Worm (Caenorhabditis elegans): ENCODE data around the gene Y7A5A.3.

Y7A5A.3 gene

ce11 chrX:15741852-15742251 lies 42.6 kb downstream of the Y7A5A.3 start:
- no peak for TF ChIP-seq elt-3 (tag; optimal IDR thresholded peaks at IDR 0.05)
- TF ChIP-seq nhr-237 (tag; optimal IDR thresholded peaks at IDR 0.05), result peak; percentile 66
- TF ChIP-seq sptf-1 (tag; optimal IDR thresholded peaks at IDR 0.05), result peak; percentile 96
- peak; percentile 92 for TF ChIP-seq M03D4.4 (tag; optimal IDR thresholded peaks at IDR 0.05)
- TF ChIP-seq nhr-12 (tag; optimal IDR thresholded peaks at IDR 0.05), result no peak
- peak; percentile 4 for TF ChIP-seq ztf-11 (tag; optimal IDR thresholded peaks at IDR 0.05)
- TF ChIP-seq tbx-8 (GFP tag; optimal IDR thresholded peaks at IDR 0.05), result peak; percentile 70
- TF ChIP-seq unc-120 (tag; optimal IDR thresholded peaks at IDR 0.05; ENCODE audit: poor library complexity, severe bottlenecking), result peak; percentile 78
- TF ChIP-seq flh-1 (GFP tag; optimal IDR thresholded peaks at IDR 0.05), result peak; percentile 81
- peak; percentile 90 for TF ChIP-seq ceh-83 (GFP tag; optimal IDR thresholded peaks at IDR 0.05)
- peak; percentile 35 for TF ChIP-seq unc-62 (GFP tag; optimal IDR thresholded peaks at IDR 0.05)
- peak; percentile 88 for TF ChIP-seq bed-3 (GFP tag; optimal IDR thresholded peaks at IDR 0.05)
- peak; percentile 28 for TF ChIP-seq lin-13 (tag; optimal IDR thresholded peaks at IDR 0.05)
- no peak for TF ChIP-seq ceh-39 (tag; optimal IDR thresholded peaks at IDR 0.05)
- peak; percentile 2 for TF ChIP-seq nhr-28 (tag; optimal IDR thresholded peaks at IDR 0.05)
- peak; percentile 20 for TF ChIP-seq hlh-1 (tag; optimal IDR thresholded peaks at IDR 0.05)
- peak; percentile 94 for TF ChIP-seq mls-2 (tag; optimal IDR thresholded peaks at IDR 0.05)
- TF ChIP-seq mab-5 (tag; optimal IDR thresholded peaks at IDR 0.05), result no peak
- peak; percentile 85 for TF ChIP-seq ham-2 (GFP tag; optimal IDR thresholded peaks at IDR 0.05)
- TF ChIP-seq lsy-2 (tag; optimal IDR thresholded peaks at IDR 0.05), result peak; percentile 51
- TF ChIP-seq drap-1 (GFP tag; optimal IDR thresholded peaks at IDR 0.05), result peak; percentile 94
- TF ChIP-seq cnd-1 (tag; optimal IDR thresholded peaks at IDR 0.05), result peak; percentile 90
- TF ChIP-seq lin-32 (GFP tag; optimal IDR thresholded peaks at IDR 0.05), result peak; percentile 78
- TF ChIP-seq sem-2 (GFP tag; optimal IDR thresholded peaks at IDR 0.05), result peak; percentile 79
- no peak for TF ChIP-seq zip-8 (tag; optimal IDR thresholded peaks at IDR 0.05)
- no peak for TF ChIP-seq blmp-1 (tag; optimal IDR thresholded peaks at IDR 0.05)
- peak; percentile 1 for TF ChIP-seq pha-4 (tag; optimal IDR thresholded peaks at IDR 0.05)
- TF ChIP-seq ceh-43 (GFP tag; optimal IDR thresholded peaks at IDR 0.05), result peak; percentile 85

- TF ChIP-seq unc-62 (GFP tag; optimal IDR thresholded peaks at IDR 0.05), result no peak
- TF ChIP-seq ztf-11 (tag; optimal IDR thresholded peaks at IDR 0.05), result no peak
- TF ChIP-seq drap-1 (GFP tag; optimal IDR thresholded peaks at IDR 0.05), result no peak
- TF ChIP-seq hlh-1 (tag; optimal IDR thresholded peaks at IDR 0.05), result no peak
- no peak for TF ChIP-seq lsy-2 (tag; optimal IDR thresholded peaks at IDR 0.05)
- TF ChIP-seq nhr-28 (tag; optimal IDR thresholded peaks at IDR 0.05), result no peak
- no peak for TF ChIP-seq cnd-1 (tag; optimal IDR thresholded peaks at IDR 0.05)
- TF ChIP-seq ceh-39 (tag; optimal IDR thresholded peaks at IDR 0.05), result no peak
Measured at ce11 chrX:15740526-15740925, 43.9 kb downstream of the Y7A5A.3 start, which contains the start of gene srg-64. TSS of gene srg-64 (minus strand) at chrX:15740626.

- TF ChIP-seq lsy-2 (tag; optimal IDR thresholded peaks at IDR 0.05) (peak; percentile 54), mab-5 (tag; optimal IDR thresholded peaks at IDR 0.05) (no peak), elt-1 (tag; optimal IDR thresholded peaks at IDR 0.05; ENCODE audit: borderline replicate concordance, insufficient read depth) (no peak), mep-1 (tag; optimal IDR thresholded peaks at IDR 0.05) (peak; percentile 6)
Measured at ce11 chrX:15736419-15736818, 48.1 kb downstream of the Y7A5A.3 start.
